Worm (Caenorhabditis elegans) whole organism, young adult: ENCODE measurements around the gene DH11.5.

Source experiments
- B0336.3 ChIP-seq: fragments of 200-800 bp; sonication (Bioruptor generic); IDR thresholded peaks from 2 replicates; pipeline ENCODE4 v1.3.6; 2022; ENCODE audit warnings: missing genetic modification characterization, missing compliant biosample characterization
- C06A6.2 ChIP-seq: fragments of 200-800 bp; sonication (Bioruptor generic); conservative IDR thresholded peaks from 2 replicates; pipeline ENCODE4 v1.3.6; 2022; ENCODE audit warnings: missing genetic modification characterization, missing compliant biosample characterization
- D2030.7 ChIP-seq: fragments of 200-800 bp; sonication (Bioruptor generic); IDR thresholded peaks from 2 replicates; pipeline ENCODE4 v1.3.6; 2022; ENCODE audit warnings: missing genetic modification reagents, missing genetic modification characterization, missing compliant biosample characterization
- F37B4.10 ChIP-seq: fragments of 200-800 bp; sonication (Bioruptor generic); IDR thresholded peaks from 2 replicates; pipeline ENCODE4 v1.3.6; 2022; ENCODE audit warnings: missing genetic modification characterization, missing compliant biosample characterization
- F49E8.2 ChIP-seq: sonication (generic microtip); optimal IDR thresholded peaks from 3 replicates; lab custom pipeline; 2017; ENCODE audit warnings: missing genetic modification characterization, mild to moderate bottlenecking, missing compliant biosample characterization, antibody characterized with exemption, moderate library complexity; ENCODE audit not compliant: insufficient read depth
- F52B5.7 ChIP-seq: sonication (generic microtip); optimal IDR thresholded peaks from 2 replicates; lab custom pipeline; 2016; ENCODE audit warnings: mild to moderate bottlenecking, missing genetic modification characterization, missing compliant biosample characterization
- F57A8.1 ChIP-seq: fragments of 200-800 bp; sonication (Bioruptor generic); optimal IDR thresholded peaks from 2 replicates; lab custom pipeline; 2018; ENCODE audit warnings: mild to moderate bottlenecking, missing genetic modification characterization, moderate library complexity, missing compliant biosample characterization
- K11D2.4 ChIP-seq: fragments of 200-800 bp; sonication (Bioruptor generic); IDR thresholded peaks from 2 replicates; pipeline ENCODE4 v1.3.6; 2022; ENCODE audit warnings: missing genetic modification reagents, missing genetic modification characterization, missing compliant biosample characterization
- T07F8.4 ChIP-seq: sonication (generic microtip); optimal IDR thresholded peaks from 2 replicates; lab custom pipeline; 2016; ENCODE audit warnings: mild to moderate bottlenecking, missing genetic modification characterization, moderate library complexity, missing compliant biosample characterization
- T26A5.8 ChIP-seq: sonication (generic microtip); optimal IDR thresholded peaks from 2 replicates; lab custom pipeline; 2016; ENCODE audit warnings: missing genetic modification characterization, missing compliant biosample characterization
- Y53F4B.3 ChIP-seq: fragments of 200-800 bp; sonication (Bioruptor generic); IDR thresholded peaks from 2 replicates; pipeline ENCODE4 v1.3.6; 2022; ENCODE audit warnings: missing genetic modification reagents, missing genetic modification characterization, missing compliant biosample characterization
- Y53G8AR.9 ChIP-seq: fragments of 200-800 bp; sonication (Bioruptor generic); conservative IDR thresholded peaks from 2 replicates; pipeline ENCODE4 v1.3.6; 2022; ENCODE audit warnings: missing genetic modification reagents, missing genetic modification characterization, missing compliant biosample characterization
- Y79H2A.3 ChIP-seq: fragments of 200-800 bp; sonication (Bioruptor generic); conservative IDR thresholded peaks from 2 replicates; pipeline ENCODE4 v1.3.6; 2022; ENCODE audit warnings: missing genetic modification reagents, missing genetic modification characterization, missing compliant biosample characterization
- Y95B8A.8 ChIP-seq: fragments of 200-800 bp; sonication (Bioruptor generic); IDR thresholded peaks from 2 replicates; pipeline ENCODE4 v1.3.6; 2022; ENCODE audit warnings: missing genetic modification reagents, missing genetic modification characterization, missing compliant biosample characterization
- ZK185.1 ChIP-seq: sonication (generic microtip); optimal IDR thresholded peaks from 2 replicates; lab custom pipeline; 2016; ENCODE audit warnings: mild to moderate bottlenecking, missing genetic modification characterization, missing compliant biosample characterization; ENCODE audit not compliant: poor library complexity, severe bottlenecking
- attf-3 ChIP-seq: fragments of 200-800 bp; sonication (Bioruptor generic); conservative IDR thresholded peaks from 2 replicates; pipeline ENCODE4 v1.3.6; 2022; ENCODE audit warnings: missing genetic modification reagents, missing genetic modification characterization, missing compliant biosample characterization
- attf-5 ChIP-seq: fragments of 200-800 bp; sonication (Bioruptor generic); optimal IDR thresholded peaks from 2 replicates; lab custom pipeline; 2018; ENCODE audit warnings: mild to moderate bottlenecking, missing genetic modification characterization, missing compliant biosample characterization
- bed-1 ChIP-seq: fragments of 200-800 bp; sonication (Bioruptor generic); IDR thresholded peaks from 2 replicates; pipeline ENCODE4 v1.3.6; 2022; ENCODE audit warnings: missing genetic modification reagents, missing genetic modification characterization, missing compliant biosample characterization
- ceh-100 ChIP-seq: fragments of 200-800 bp; sonication (Bioruptor generic); IDR thresholded peaks from 2 replicates; pipeline ENCODE4 v1.3.6; 2022; ENCODE audit warnings: missing genetic modification reagents, missing genetic modification characterization, missing compliant biosample characterization
- ceh-58 ChIP-seq: fragments of 200-800 bp; sonication (Bioruptor generic); IDR thresholded peaks from 2 replicates; pipeline ENCODE4 v1.3.6; 2022; ENCODE audit warnings: missing genetic modification characterization, missing compliant biosample characterization
- chd-7 ChIP-seq: sonication (generic microtip); optimal IDR thresholded peaks from 2 replicates; lab custom pipeline; 2016; ENCODE audit warnings: mild to moderate bottlenecking, missing genetic modification characterization, moderate library complexity, missing compliant biosample characterization
- egl-18 ChIP-seq: fragments of 200-800 bp; sonication (Bioruptor generic); IDR thresholded peaks from 2 replicates; pipeline ENCODE4 v1.3.6; 2022; ENCODE audit warnings: missing genetic modification reagents, missing genetic modification characterization, missing compliant biosample characterization
- gei-17 ChIP-seq: fragments of 200-800 bp; sonication (Bioruptor generic); optimal IDR thresholded peaks from 2 replicates; lab custom pipeline; 2018; ENCODE audit warnings: mild to moderate bottlenecking, missing genetic modification characterization, missing compliant biosample characterization
- lin-54 ChIP-seq: fragments of 200-800 bp; sonication (Bioruptor generic); optimal IDR thresholded peaks from 2 replicates; lab custom pipeline; 2018; ENCODE audit warnings: mild to moderate bottlenecking, missing genetic modification characterization, missing compliant biosample characterization
- lsy-27 ChIP-seq: sonication (generic microtip); optimal IDR thresholded peaks from 2 replicates; lab custom pipeline; 2017; ENCODE audit warnings: missing genetic modification characterization, mild to moderate bottlenecking, missing compliant biosample characterization, antibody characterized with exemption, missing genotype, borderline replicate concordance; ENCODE audit not compliant: insufficient read depth
- mes-4 ChIP-seq: sonication (generic microtip); optimal IDR thresholded peaks from 2 replicates; lab custom pipeline; 2016; ENCODE audit warnings: missing genotype, missing genetic modification characterization, missing compliant biosample characterization
- mxl-1 ChIP-seq: sonication (generic microtip); optimal IDR thresholded peaks from 2 replicates; lab custom pipeline; 2016; ENCODE audit warnings: missing genetic modification characterization, missing compliant biosample characterization
- nfyb-1 ChIP-seq: fragments of 200-800 bp; sonication (Bioruptor generic); IDR thresholded peaks from 2 replicates; pipeline ENCODE4 v1.3.6; 2022; ENCODE audit warnings: missing genetic modification reagents, missing genetic modification characterization, missing compliant biosample characterization
- rcor-1 ChIP-seq: fragments of 200-800 bp; sonication (Bioruptor generic); IDR thresholded peaks from 2 replicates; pipeline ENCODE4 v1.3.6; 2022; ENCODE audit warnings: missing genetic modification reagents, missing genetic modification characterization, missing compliant biosample characterization
- sdz-38 ChIP-seq: sonication (generic microtip); optimal IDR thresholded peaks from 2 replicates; lab custom pipeline; 2016; ENCODE audit warnings: missing genotype, missing genetic modification characterization, missing compliant biosample characterization
- snpc-1.1 ChIP-seq: sonication (generic microtip); optimal IDR thresholded peaks from 2 replicates; lab custom pipeline; 2017; ENCODE audit warnings: missing genetic modification characterization, mild to moderate bottlenecking, missing compliant biosample characterization, antibody characterized with exemption, moderate library complexity, missing genotype, missing genetic modification reagents; ENCODE audit not compliant: insufficient read depth
- snpc-3.4 ChIP-seq: sonication (generic microtip); optimal IDR thresholded peaks from 2 replicates; lab custom pipeline; 2017; ENCODE audit warnings: missing genetic modification characterization, mild to moderate bottlenecking, missing compliant biosample characterization, antibody characterized with exemption, moderate library complexity, missing genotype, missing genetic modification reagents
- snpc-4 ChIP-seq, 5 experiments: fragments of 150-350 bp in 1 of 5; sonication (generic microtip) in 4 of 5; optimal IDR thresholded peaks; 2 replicates each; lab custom pipeline; 2014 to 2018; ENCODE audit warnings: missing genetic modification characterization in 5 of 5, missing biosample characterization in 3 of 5, antibody characterized with exemption in 2 of 5, mild to moderate bottlenecking in 2 of 5, missing compliant biosample characterization in 2 of 5, missing genotype in 2 of 5, moderate library complexity in 2 of 5, missing genetic modification reagents in 1 of 5
- tbx-9 ChIP-seq: sonication (generic microtip); optimal IDR thresholded peaks from 2 replicates; lab custom pipeline; 2016; ENCODE audit warnings: borderline replicate concordance, missing genetic modification characterization, inconsistent platforms, missing compliant biosample characterization
- tlf-1 ChIP-seq: fragments of 200-800 bp; sonication (Bioruptor generic); optimal IDR thresholded peaks from 2 replicates; lab custom pipeline; 2018; ENCODE audit warnings: mild to moderate bottlenecking, missing genetic modification characterization, missing compliant biosample characterization
- zim-3 ChIP-seq: sonication (generic microtip); optimal IDR thresholded peaks from 2 replicates; lab custom pipeline; 2017; ENCODE audit warnings: mild to moderate bottlenecking, missing genetic modification characterization, moderate library complexity, missing compliant biosample characterization
- ztf-26 ChIP-seq: sonication (generic microtip); optimal IDR thresholded peaks from 2 replicates; lab custom pipeline; 2017; ENCODE audit warnings: missing genetic modification characterization, missing compliant biosample characterization
- ztf-3 ChIP-seq: fragments of 200-800 bp; sonication (Bioruptor generic); optimal IDR thresholded peaks from 2 replicates; lab custom pipeline; 2018; ENCODE audit warnings: mild to moderate bottlenecking, missing genetic modification characterization, missing compliant biosample characterization

DH11.5 gene

ce11 chrII:7976308-7976707, at the start of gene DH11.5:
DH11.5 (plus strand) TSS chrII:7976608.
- TF ChIP-seq B0336.3 (GFP tag; lab: Robert Waterston, UW): no peak
- TF ChIP-seq chd-7: no peak
- no peak for TF ChIP-seq Y79H2A.3 (GFP tag; lab: Robert Waterston, UW)
- no peak for TF ChIP-seq ztf-26 (tag; lab: Kevin White, UChicago)
- no peak for TF ChIP-seq sdz-38
- TF ChIP-seq zim-3 (tag; lab: Kevin White, UChicago): no peak
- TF ChIP-seq Y53F4B.3 (GFP tag; lab: Robert Waterston, UW): no peak
- TF ChIP-seq attf-3 (GFP tag; lab: Robert Waterston, UW): no peak
- TF ChIP-seq Y95B8A.8 (GFP tag; lab: Robert Waterston, UW): no peak
- TF ChIP-seq ztf-3 (GFP tag; lab: Kevin White, UChicago): no peak
- TF ChIP-seq, all 124 proteins: peak for 0

- no peak for TF ChIP-seq sdz-38
- no peak for TF ChIP-seq nfyb-1 (GFP tag; lab: Robert Waterston, UW)
- no peak for TF ChIP-seq F57A8.1 (GFP tag; lab: Kevin White, UChicago)
- no peak for TF ChIP-seq K11D2.4
- TF ChIP-seq tbx-9: no peak
- TF ChIP-seq T26A5.8 (tag; lab: Kevin White, UChicago): no peak
- no peak for TF ChIP-seq bed-1 (GFP tag; lab: Robert Waterston, UW)
- no peak for TF ChIP-seq ceh-100 (GFP tag; lab: Robert Waterston, UW)
- TF ChIP-seq gei-17: no peak
- no peak for TF ChIP-seq lin-54 (GFP tag; lab: Kevin White, UChicago)
- TF ChIP-seq ZK185.1 (tag; lab: Kevin White, UChicago): no peak
- TF ChIP-seq rcor-1 (GFP tag; lab: Robert Waterston, UW): no peak
- no peak for TF ChIP-seq Y79H2A.3 (GFP tag; lab: Robert Waterston, UW)
- TF ChIP-seq F37B4.10: no peak
- TF ChIP-seq attf-3 (GFP tag; lab: Robert Waterston, UW): no peak
- TF ChIP-seq egl-18: no peak
Measured at ce11 chrII:7928600-7928999, 47.8 kb upstream of the DH11.5 start, which contains the start of gene spv-1. spv-1 (minus strand) TSS chrII:7928700.

- TF ChIP-seq mxl-1 (tag; lab: Kevin White, UChicago) (no peak), F49E8.2 (no peak), C06A6.2 (GFP tag; lab: Robert Waterston, UW) (no peak), D2030.7 (GFP tag; lab: Robert Waterston, UW) (no peak), F37B4.10 (no peak), lsy-27 (no peak), ZK185.1 (tag; lab: Kevin White, UChicago) (no peak), tlf-1 (GFP tag; lab: Kevin White, UChicago) (no peak), F52B5.7 (tag; lab: Kevin White, UChicago) (no peak), snpc-3.4 (tag; lab: Kevin White, UChicago) (no peak), mes-4 (tag; lab: Kevin White, UChicago) (no peak), ceh-58 (no peak), egl-18 (no peak), snpc-4 (GFP tag; optimal IDR thresholded peaks at IDR 0.05; lab: Kevin White, UChicago) (no peak), snpc-4 (tag; optimal IDR thresholded peaks at IDR 0.05; lab: Kevin White, UChicago) (no peak), Y53G8AR.9 (GFP tag; lab: Robert Waterston, UW) (no peak), snpc-1.1 (tag; lab: Kevin White, UChicago) (no peak), attf-5 (GFP tag; lab: Kevin White, UChicago) (no peak), T07F8.4 (no peak)
Measured at ce11 chrII:7930671-7931070, 45.7 kb upstream of the DH11.5 start.
